Worm (Caenorhabditis elegans): Measurements from ENCODE around the gene arl-1.

DNA sequence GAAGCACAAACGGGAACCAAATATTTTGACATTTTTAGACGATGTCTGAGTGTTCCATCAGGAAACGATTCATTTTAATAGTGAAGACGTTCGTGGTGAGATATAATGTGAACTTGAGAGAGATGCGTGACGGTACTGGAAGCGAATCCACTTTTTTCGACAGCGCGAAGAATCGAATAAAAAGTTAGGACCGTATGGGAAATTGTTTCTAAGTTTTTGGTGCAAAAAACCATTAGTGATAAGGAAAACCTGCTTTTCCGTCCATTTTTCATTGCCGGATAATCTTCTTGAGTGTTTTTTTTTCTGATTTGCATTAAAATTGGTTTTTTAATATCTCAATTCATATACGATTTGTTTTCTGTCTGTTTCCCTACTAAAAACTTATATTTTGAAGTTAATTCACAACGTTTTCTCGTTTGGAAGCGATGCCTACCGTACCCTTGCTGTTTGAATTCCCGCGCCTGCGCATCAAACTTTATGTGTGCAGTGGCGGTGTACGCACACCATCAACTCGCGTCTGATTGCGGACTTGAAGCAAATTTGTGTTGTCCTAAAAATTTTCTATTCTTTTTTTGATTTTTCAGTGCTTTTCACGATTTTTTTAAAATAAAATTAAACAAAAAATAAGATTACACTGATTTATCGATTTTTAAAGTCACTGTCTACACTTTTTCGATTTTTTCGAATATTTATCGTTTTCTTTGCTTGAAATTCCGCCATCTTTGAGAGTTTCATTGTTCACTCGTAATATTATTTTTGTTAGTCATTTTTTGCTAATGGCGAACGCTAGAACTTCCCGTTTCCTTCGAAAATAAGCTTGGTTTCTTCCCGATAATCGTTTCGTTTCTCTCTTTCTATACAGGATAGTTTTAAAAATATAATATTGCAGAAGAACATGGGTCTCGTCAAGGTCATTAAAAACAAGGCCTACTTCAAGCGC lies 12.5 kb upstream of the arl-1 start, which contains the start of the genes col-38 and rpl-5:
- TF ChIP-seq aly-1 (tag; optimal IDR thresholded peaks at IDR 0.05) (no peak), tra-4 (tag; optimal IDR thresholded peaks at IDR 0.05) (no peak), ama-1 (optimal IDR thresholded peaks at IDR 0.05) (no peak), scrt-1 (GFP tag; IDR thresholded peaks at IDR 0.05) (no peak), ceh-36 (tag; optimal IDR thresholded peaks at IDR 0.05) (no peak), ceh-13 (GFP tag; optimal IDR thresholded peaks at IDR 0.05) (no peak), tbx-11 (GFP tag; IDR thresholded peaks at IDR 0.05) (no peak), tbx-37 (GFP tag; conservative IDR thresholded peaks at IDR 0.05) (no peak)

Data from whole organism, early embryonic.